Worm (Caenorhabditis elegans) whole organism, L3 larva: ENCODE measurements around the gene isy-1.

ENCODE experiments used
- R02D3.7 ChIP-seq: fragments of 150-350 bp; optimal IDR thresholded peaks from 2 replicates; lab custom pipeline; 2014; ENCODE audit warnings: missing biosample characterization, missing genetic modification characterization
- daf-12 ChIP-seq: fragments of 150-350 bp; optimal IDR thresholded peaks from 2 replicates; lab custom pipeline; 2014; ENCODE audit warnings: missing biosample characterization, missing genetic modification reagents, missing genetic modification characterization
- egl-27 ChIP-seq: sonication (generic microtip); optimal IDR thresholded peaks from 4 replicates; lab custom pipeline; 2017; ENCODE audit warnings: missing biosample characterization, missing genetic modification reagents, missing genetic modification characterization
- lin-39 ChIP-seq: fragments of 150-350 bp; optimal IDR thresholded peaks from 2 replicates; lab custom pipeline; 2018; ENCODE audit warnings: missing biosample characterization, missing genetic modification reagents, missing genetic modification characterization
- nhr-11 ChIP-seq: fragments of 150-350 bp; optimal IDR thresholded peaks from 2 replicates; lab custom pipeline; 2014; ENCODE audit warnings: missing biosample characterization, missing genetic modification characterization
- nhr-25 ChIP-seq: sonication (generic microtip); optimal IDR thresholded peaks from 2 replicates; lab custom pipeline; 2017; ENCODE audit warnings: missing biosample characterization, missing genetic modification characterization
- nhr-43 ChIP-seq: sonication (generic microtip); optimal IDR thresholded peaks from 2 replicates; lab custom pipeline; 2016; ENCODE audit warnings: mild to moderate bottlenecking, missing genetic modification characterization, missing compliant biosample characterization; ENCODE audit not compliant: poor library complexity, severe bottlenecking
- nhr-76 ChIP-seq: fragments of 150-350 bp; sonication (generic microtip); optimal IDR thresholded peaks from 5 replicates; lab custom pipeline; 2014; ENCODE audit warnings: missing biosample characterization, missing genetic modification characterization
- pqm-1 ChIP-seq: fragments of 150-350 bp; optimal IDR thresholded peaks from 2 replicates; lab custom pipeline; 2017; ENCODE audit warnings: missing biosample characterization, missing genetic modification characterization, inconsistent platforms
- unc-39 ChIP-seq: sonication (generic microtip); optimal IDR thresholded peaks from 4 replicates; lab custom pipeline; 2017; ENCODE audit warnings: missing biosample characterization, missing genetic modification characterization
- ztf-11 ChIP-seq: fragments of 150-350 bp; optimal IDR thresholded peaks from 2 replicates; lab custom pipeline; 2014; ENCODE audit warnings: missing biosample characterization, missing genetic modification characterization

DNA sequence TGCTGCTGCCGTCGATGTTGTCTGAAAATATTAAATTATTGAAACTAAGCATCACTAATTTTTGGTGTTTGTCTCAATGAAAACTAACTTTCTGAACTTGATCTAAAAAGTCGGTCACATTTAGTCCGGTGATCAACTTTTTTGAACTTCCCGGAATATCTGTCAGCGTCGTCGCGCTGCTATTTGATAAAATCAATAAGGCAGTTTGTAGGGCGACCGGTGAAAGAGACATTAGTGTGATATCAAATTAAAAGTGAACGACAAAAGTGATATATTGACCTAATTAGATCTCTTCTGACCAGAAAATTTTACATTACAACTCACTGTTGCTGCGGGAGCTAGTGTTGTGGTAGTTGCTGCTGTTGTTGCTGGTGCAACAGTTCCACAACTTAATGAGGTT lies 29.6 kb downstream of the isy-1 start:
- TF ChIP-seq nhr-25 (tag; lab: Kevin White, UChicago) = no peak
- no peak for TF ChIP-seq nhr-43
- no peak for TF ChIP-seq daf-12
- no peak for TF ChIP-seq unc-39 (tag; lab: Kevin White, UChicago)
- no peak for TF ChIP-seq R02D3.7
- no peak for TF ChIP-seq lin-39
- no peak for TF ChIP-seq egl-27 (tag; lab: Kevin White, UChicago)
- TF ChIP-seq nhr-76 (tag; lab: Kevin White, UChicago) = no peak
- TF ChIP-seq nhr-11 (tag; lab: Kevin White, UChicago) = no peak
- TF ChIP-seq pqm-1 (tag; lab: Kevin White, UChicago) = no peak
- no peak for TF ChIP-seq ztf-11 (tag; lab: Kevin White, UChicago)
